Fruit fly (Drosophila melanogaster) whole organism, pupa: ENCODE data around the gene Trf4-2.

Experiments
- CG32121 ChIP-seq: fragments of 200-800 bp; sonication (Bioruptor generic); IDR thresholded peaks from 2 replicates; pipeline ENCODE4 v1.3.6; 2022; ENCODE audit warnings: missing biosample characterization, missing genetic modification characterization
- CG4496 ChIP-seq: fragments of 200-800 bp; sonication (Bioruptor generic); IDR thresholded peaks from 3 replicates; pipeline ENCODE4 v1.3.6; 2022; ENCODE audit warnings: missing biosample characterization, missing genetic modification characterization
- CG8159 ChIP-seq: fragments of 200-800 bp; sonication (Bioruptor generic); optimal IDR thresholded peaks from 3 replicates; lab custom pipeline; 2018; ENCODE audit warnings: missing biosample characterization, mild to moderate bottlenecking, missing genetic modification characterization, moderate library complexity
- CG8301 ChIP-seq: fragments of 200-800 bp; sonication (Bioruptor generic); optimal IDR thresholded peaks from 2 replicates; lab custom pipeline; 2018; ENCODE audit warnings: missing biosample characterization, mild to moderate bottlenecking, missing genetic modification characterization
- D1 ChIP-seq: fragments of 200-800 bp; sonication (Bioruptor generic); optimal IDR thresholded peaks from 2 replicates; lab custom pipeline; 2018; ENCODE audit warnings: missing biosample characterization, mild to moderate bottlenecking, missing genetic modification characterization, moderate library complexity
- EcR ChIP-seq: fragments of 200-800 bp; sonication (Bioruptor generic); optimal IDR thresholded peaks from 3 replicates; lab custom pipeline; 2019; ENCODE audit warnings: missing biosample characterization, missing genetic modification characterization, mild to moderate bottlenecking, moderate library complexity, missing genetic modification reagents
- fd96Ca ChIP-seq: fragments of 200-800 bp; sonication (Bioruptor generic); IDR thresholded peaks from 3 replicates; pipeline ENCODE4 v1.3.6; 2022; ENCODE audit warnings: missing biosample characterization, missing genetic modification characterization
- gl ChIP-seq: fragments of 200-800 bp; sonication (Bioruptor generic); optimal IDR thresholded peaks from 2 replicates; lab custom pipeline; 2018; ENCODE audit warnings: missing biosample characterization, mild to moderate bottlenecking, missing genetic modification characterization

DNA sequence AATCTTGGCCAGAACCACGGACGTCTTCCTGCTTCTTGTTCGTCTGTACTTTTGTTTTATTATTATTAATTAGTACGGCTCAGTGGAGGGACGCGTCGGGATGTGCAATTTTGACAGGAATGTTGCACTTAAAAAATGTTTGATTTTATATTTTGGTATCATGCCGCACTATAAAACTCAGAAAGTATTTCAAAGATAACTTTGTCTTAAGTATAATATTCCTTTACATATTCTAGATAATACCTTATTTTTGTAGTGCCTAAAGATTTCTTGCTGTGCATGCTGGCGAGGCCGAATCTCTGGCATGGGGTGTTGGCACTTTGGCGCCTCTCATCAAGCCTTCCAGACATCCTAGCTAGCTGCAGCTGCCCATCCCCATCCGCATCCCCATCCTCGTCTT, 28.1 kb downstream of the Trf4-2 start:
- no peak for TF ChIP-seq D1 (tag; lab: Kevin White, UChicago)
- TF ChIP-seq CG8301 = no peak
- TF ChIP-seq CG4496 (GFP tag; lab: Robert Waterston, UW) = 0 out of 3 replicates have a peak, but pooled peaks have one; percentile 10
- TF ChIP-seq CG8159 = peak; percentile 66
- TF ChIP-seq fd96Ca = no peak
- no peak for TF ChIP-seq EcR (GFP tag; lab: Kevin White, UChicago)
- TF ChIP-seq CG32121 (GFP tag; lab: Robert Waterston, UW) = no peak
- peak; percentile 27 for TF ChIP-seq gl (tag; lab: Kevin White, UChicago)
